Fruit fly (Drosophila melanogaster) whole organism, embryonic: ENCODE data around the gene mia.

Experiments used
- Ada2b ChIP-seq: fragments of 200-800 bp; sonication (Bioruptor generic); IDR thresholded peaks from 2 replicates; pipeline ENCODE4 v1.3.6; 2022; ENCODE audit warnings: missing biosample characterization, missing genetic modification characterization
- Atf6 ChIP-seq: fragments of 200-800 bp; sonication (Bioruptor generic); IDR thresholded peaks from 2 replicates; pipeline ENCODE4 v1.3.6; 2022; ENCODE audit warnings: missing biosample characterization, missing genetic modification characterization
- CG1024 ChIP-seq: fragments of 200-800 bp; sonication (Bioruptor generic); IDR thresholded peaks from 2 replicates; pipeline ENCODE4 v1.3.6; 2022; ENCODE audit warnings: missing biosample characterization, missing genetic modification characterization
- CG10543 ChIP-seq: fragments of 200-800 bp; sonication (Bioruptor generic); optimal IDR thresholded peaks from 3 replicates; lab custom pipeline; 2017; ENCODE audit warnings: missing biosample characterization, mild to moderate bottlenecking, missing genetic modification characterization, moderate library complexity
- CG10979 ChIP-seq: fragments of 200-800 bp; sonication (Bioruptor generic); optimal IDR thresholded peaks from 2 replicates; lab custom pipeline; 2018; ENCODE audit warnings: missing biosample characterization, mild to moderate bottlenecking, missing genetic modification characterization, moderate library complexity
- CG13894 ChIP-seq: fragments of 200-800 bp; sonication (Bioruptor generic); optimal IDR thresholded peaks from 3 replicates; lab custom pipeline; 2018; ENCODE audit warnings: missing biosample characterization, mild to moderate bottlenecking, missing genetic modification characterization, moderate library complexity
- CG14441 ChIP-seq: fragments of 200-800 bp; sonication (Bioruptor generic); IDR thresholded peaks from 2 replicates; pipeline ENCODE4 v1.3.6; 2022; ENCODE audit warnings: missing biosample characterization, missing genetic modification characterization
- CG14667 ChIP-seq: fragments of 200-800 bp; sonication (Bioruptor generic); IDR thresholded peaks from 2 replicates; pipeline ENCODE4 v1.3.6; 2022; ENCODE audit warnings: missing biosample characterization, missing genetic modification characterization
- CG31365 ChIP-seq: fragments of 200-800 bp; sonication (Bioruptor generic); optimal IDR thresholded peaks from 2 replicates; lab custom pipeline; 2018; ENCODE audit warnings: missing biosample characterization, mild to moderate bottlenecking, missing genetic modification characterization
- CG3281 ChIP-seq: fragments of 200-800 bp; sonication (Bioruptor generic); optimal IDR thresholded peaks from 3 replicates; lab custom pipeline; 2017; ENCODE audit warnings: missing biosample characterization, mild to moderate bottlenecking, missing genetic modification characterization
- CG3407 ChIP-seq: fragments of 200-800 bp; sonication (Bioruptor generic); optimal IDR thresholded peaks from 2 replicates; lab custom pipeline; 2018; ENCODE audit warnings: missing biosample characterization, mild to moderate bottlenecking, missing genetic modification characterization
- CG34224 ChIP-seq: fragments of 200-800 bp; sonication (Bioruptor generic); IDR thresholded peaks from 3 replicates; pipeline ENCODE4 v1.3.6; 2022; ENCODE audit warnings: missing biosample characterization, missing genetic modification characterization; ENCODE audit not compliant: partially characterized antibody
- CG4730 ChIP-seq: fragments of 200-800 bp; sonication (Bioruptor generic); IDR thresholded peaks from 2 replicates; pipeline ENCODE4 v1.3.6; 2022; ENCODE audit warnings: missing biosample characterization, missing genetic modification characterization
- CG5953 ChIP-seq: fragments of 200-800 bp; sonication (Bioruptor generic); IDR thresholded peaks from 2 replicates; pipeline ENCODE4 v1.3.6; 2022; ENCODE audit warnings: missing biosample characterization, missing genetic modification characterization
- CG7372 ChIP-seq: fragments of 200-800 bp; sonication (Bioruptor generic); IDR thresholded peaks from 2 replicates; pipeline ENCODE4 v1.3.6; 2022; ENCODE audit warnings: missing biosample characterization, missing genetic modification characterization
- CG7745 ChIP-seq: fragments of 200-800 bp; sonication (Bioruptor generic); optimal IDR thresholded peaks from 2 replicates; lab custom pipeline; 2018; ENCODE audit warnings: missing biosample characterization, mild to moderate bottlenecking, missing genetic modification characterization, moderate library complexity
- CG7786 ChIP-seq: fragments of 200-800 bp; sonication (Bioruptor generic); optimal IDR thresholded peaks from 2 replicates; lab custom pipeline; 2016; ENCODE audit warnings: missing biosample characterization, missing genetic modification characterization
- Dip3 ChIP-seq: fragments of 200-800 bp; sonication (Bioruptor generic); optimal IDR thresholded peaks from 3 replicates; lab custom pipeline; 2016; ENCODE audit warnings: missing biosample characterization, missing genetic modification characterization
- Doc3 ChIP-seq: fragments of 200-800 bp; sonication (Bioruptor generic); IDR thresholded peaks from 3 replicates; pipeline ENCODE4 v1.3.6; 2022; ENCODE audit warnings: missing biosample characterization, missing genetic modification characterization; ENCODE audit not compliant: partially characterized antibody
- E2f1 ChIP-seq: fragments of 200-800 bp; sonication (Bioruptor generic); IDR thresholded peaks from 2 replicates; pipeline ENCODE4 v1.3.6; 2022; ENCODE audit warnings: missing biosample characterization, missing genetic modification characterization
- E2f2 ChIP-seq: fragments of 200-800 bp; sonication (Bioruptor generic); IDR thresholded peaks from 2 replicates; pipeline ENCODE4 v1.3.6; 2022; ENCODE audit warnings: missing biosample characterization, missing genetic modification characterization
- Max ChIP-seq: fragments of 200-800 bp; sonication (Bioruptor generic); optimal IDR thresholded peaks from 2 replicates; lab custom pipeline; 2016; ENCODE audit warnings: missing biosample characterization, mild to moderate bottlenecking, missing genetic modification characterization
- Opbp ChIP-seq: fragments of 200-800 bp; sonication (Bioruptor generic); IDR thresholded peaks from 3 replicates; pipeline ENCODE4 v1.3.6; 2022; ENCODE audit warnings: missing biosample characterization, missing genetic modification characterization; ENCODE audit not compliant: partially characterized antibody
- PHDP ChIP-seq: fragments of 200-800 bp; sonication (Bioruptor generic); optimal IDR thresholded peaks from 3 replicates; lab custom pipeline; 2018; ENCODE audit warnings: missing biosample characterization, mild to moderate bottlenecking, missing genetic modification characterization, moderate library complexity
- Rx ChIP-seq: fragments of 200-800 bp; sonication (Bioruptor generic); IDR thresholded peaks from 2 replicates; pipeline ENCODE4 v1.3.6; 2022; ENCODE audit warnings: missing biosample characterization, missing genetic modification characterization
- Ssrp ChIP-seq: fragments of 200-800 bp; sonication (Bioruptor generic); optimal IDR thresholded peaks from 2 replicates; lab custom pipeline; 2018; ENCODE audit warnings: missing biosample characterization, mild to moderate bottlenecking, missing genetic modification characterization, moderate library complexity
- TFAM ChIP-seq: fragments of 200-800 bp; sonication (Bioruptor generic); optimal IDR thresholded peaks from 2 replicates; lab custom pipeline; 2017; ENCODE audit warnings: missing biosample characterization, missing genetic modification characterization, inconsistent platforms
- abd-A ChIP-seq: fragments of 200-800 bp; sonication (Bioruptor generic); optimal IDR thresholded peaks from 3 replicates; lab custom pipeline; 2019; ENCODE audit warnings: missing biosample characterization, mild to moderate bottlenecking, missing genetic modification characterization, moderate library complexity
- corto ChIP-seq: fragments of 200-800 bp; sonication (Bioruptor generic); optimal IDR thresholded peaks from 2 replicates; lab custom pipeline; 2016; ENCODE audit warnings: missing biosample characterization, mild to moderate bottlenecking, missing genetic modification characterization, moderate library complexity
- crp ChIP-seq, 2 experiments: fragments of 200-800 bp; sonication (Bioruptor generic); optimal IDR thresholded peaks; 2 replicates in 1 of 2; 3 replicates in 1 of 2; lab custom pipeline; 2017; ENCODE audit warnings: missing biosample characterization in 2 of 2, missing genetic modification characterization in 2 of 2, mild to moderate bottlenecking in 1 of 2, moderate library complexity in 1 of 2
- danr ChIP-seq: fragments of 200-800 bp; sonication (Bioruptor generic); IDR thresholded peaks from 2 replicates; pipeline ENCODE4 v1.3.6; 2022; ENCODE audit warnings: missing biosample characterization, missing genetic modification characterization
- dimm ChIP-seq: fragments of 200-800 bp; sonication (Bioruptor generic); IDR thresholded peaks from 2 replicates; pipeline ENCODE4 v1.3.6; 2022; ENCODE audit warnings: missing biosample characterization, missing genetic modification characterization
- eve ChIP-seq, 2 experiments: fragments of >200 bp; optimal IDR thresholded peaks; 2 replicates each; lab custom pipeline; 2017; ENCODE audit warnings: missing biosample characterization in 2 of 2, missing genetic modification characterization in 2 of 2
- ftz-f1 ChIP-seq: fragments of 200-800 bp; sonication (Bioruptor generic); optimal IDR thresholded peaks from 2 replicates; lab custom pipeline; 2016; ENCODE audit warnings: missing biosample characterization, missing genetic modification characterization
- grn ChIP-seq: fragments of 200-800 bp; sonication (Bioruptor generic); optimal IDR thresholded peaks from 3 replicates; lab custom pipeline; 2017; ENCODE audit warnings: missing biosample characterization, missing genetic modification characterization
- gsb ChIP-seq: fragments of 200-800 bp; sonication (Bioruptor generic); IDR thresholded peaks from 2 replicates; pipeline ENCODE4 v1.3.6; 2022; ENCODE audit warnings: missing biosample characterization, missing genetic modification characterization
- lola ChIP-seq, 3 experiments: fragments of >200 bp in 2 of 3; fragments of 200-800 bp in 1 of 3; sonication (Bioruptor generic) in 1 of 3; optimal IDR thresholded peaks; 2 replicates each; lab custom pipeline; 2017 to 2019; ENCODE audit warnings: missing biosample characterization in 3 of 3, missing genetic modification characterization in 3 of 3, mild to moderate bottlenecking in 1 of 3, moderate library complexity in 1 of 3
- luna ChIP-seq: fragments of 200-800 bp; sonication (Bioruptor generic); optimal IDR thresholded peaks from 2 replicates; lab custom pipeline; 2016; ENCODE audit warnings: missing biosample characterization, missing genetic modification characterization
- run ChIP-seq: fragments of 200-800 bp; sonication (Bioruptor generic); optimal IDR thresholded peaks from 3 replicates; lab custom pipeline; 2018; ENCODE audit warnings: missing biosample characterization, mild to moderate bottlenecking, missing genetic modification characterization
- salm ChIP-seq: fragments of 200-800 bp; sonication (Bioruptor generic); optimal IDR thresholded peaks from 2 replicates; lab custom pipeline; 2018; ENCODE audit warnings: missing biosample characterization, mild to moderate bottlenecking, missing genetic modification characterization
- sc ChIP-seq, 3 experiments: fragments of >200 bp in 2 of 3; fragments of 200-800 bp in 1 of 3; sonication (Bioruptor generic) in 1 of 3; optimal IDR thresholded peaks; 2 replicates in 2 of 3; 3 replicates in 1 of 3; lab custom pipeline; 2017; ENCODE audit warnings: mild to moderate bottlenecking in 1 of 3, missing biosample characterization in 1 of 3, missing genetic modification characterization in 1 of 3, missing genetic modification reagents in 1 of 3
- sens ChIP-seq: fragments of 200-800 bp; sonication (Bioruptor generic); peaks from one replicate; lab custom pipeline; 2016; ENCODE audit warnings: missing biosample characterization, missing genetic modification characterization
- slbo ChIP-seq: fragments of 200-800 bp; sonication (Bioruptor generic); IDR thresholded peaks from 2 replicates; pipeline ENCODE4 v1.3.6; 2022; ENCODE audit warnings: missing biosample characterization, missing genetic modification characterization
- sna ChIP-seq: fragments of 200-800 bp; sonication (Bioruptor generic); IDR thresholded peaks from 2 replicates; pipeline ENCODE4 v1.3.6; 2022; ENCODE audit warnings: missing biosample characterization, missing genetic modification characterization; ENCODE audit not compliant: partially characterized antibody
- so ChIP-seq: fragments of 200-800 bp; sonication (Bioruptor generic); IDR thresholded peaks from 3 replicates; pipeline ENCODE4 v1.3.6; 2022; ENCODE audit warnings: missing biosample characterization, missing genetic modification characterization
- tll ChIP-seq, 2 experiments: fragments of 200-800 bp in 1 of 2; fragments of >200 bp in 1 of 2; sonication (Bioruptor generic) in 1 of 2; optimal IDR thresholded peaks; 2 replicates each; lab custom pipeline; 2017 to 2019; ENCODE audit warnings: missing biosample characterization in 2 of 2, missing genetic modification characterization in 2 of 2, mild to moderate bottlenecking in 1 of 2, moderate library complexity in 1 of 2
- tx ChIP-seq: fragments of 200-800 bp; sonication (Bioruptor generic); optimal IDR thresholded peaks from 2 replicates; lab custom pipeline; 2016; ENCODE audit warnings: missing biosample characterization, missing genetic modification characterization
- unpg ChIP-seq: fragments of 200-800 bp; sonication (Bioruptor generic); optimal IDR thresholded peaks from 3 replicates; lab custom pipeline; 2018; ENCODE audit warnings: missing biosample characterization, mild to moderate bottlenecking, missing genetic modification characterization, moderate library complexity
- wek ChIP-seq: fragments of 200-800 bp; sonication (Bioruptor generic); optimal IDR thresholded peaks from 3 replicates; lab custom pipeline; 2018; ENCODE audit warnings: missing biosample characterization, mild to moderate bottlenecking, missing genetic modification characterization, moderate library complexity

Gene mia

dm6 chr3R:5547464-5547943 is 3.5 kb downstream of the mia start, which contains the start of gene CG2519 (continued):
- no peak for TF ChIP-seq eve (GFP tag; optimal IDR thresholded peaks at IDR 0.05; lab: Kevin White, UChicago)
- TF ChIP-seq lola (GFP tag; optimal IDR thresholded peaks at IDR 0.05; lab: Kevin White, UChicago), result peak in 1 of 3 experiments; percentile 9
- peak; percentile 22 for TF ChIP-seq tx (GFP tag; lab: Kevin White, UChicago)
- peak; percentile 43 for TF ChIP-seq CG10979 (tag; lab: Kevin White, UChicago)
- TF ChIP-seq CG13894, result no peak
- peak; percentile 43 for TF ChIP-seq luna (GFP tag; lab: Kevin White, UChicago)
- TF ChIP-seq TFAM (GFP tag; lab: Kevin White, UChicago), result no peak
- peak; percentile 54; the same call in 1 of the 2 replicates for TF ChIP-seq Ada2b (GFP tag; lab: Robert Waterston, UW)
- peak; percentile 42; the same call in 1 of the 2 replicates for TF ChIP-seq E2f1 (GFP tag; lab: Robert Waterston, UW)
- TF ChIP-seq E2f2 (GFP tag; lab: Robert Waterston, UW), result peak; percentile 61
- no peak for TF ChIP-seq Rx
- 0 out of 2 replicates have a peak, but pooled peaks have one; percentile 14 for TF ChIP-seq danr (GFP tag; lab: Robert Waterston, UW)
- no peak for TF ChIP-seq unpg (GFP tag; lab: Kevin White, UChicago)
- no peak for TF ChIP-seq dimm (GFP tag; lab: Robert Waterston, UW)
- peak; percentile 61; the same call in 2 of the 3 replicates for TF ChIP-seq so (GFP tag; lab: Robert Waterston, UW)
- TF ChIP-seq Doc3 (GFP tag; lab: Robert Waterston, UW), result peak; percentile 73
- TF ChIP-seq PHDP (tag; lab: Kevin White, UChicago), result no peak
- TF ChIP-seq Ssrp (tag; lab: Kevin White, UChicago), result no peak
- TF ChIP-seq CG1024, result no peak; the same call in 1 of the 2 replicates
- TF ChIP-seq CG10543 (GFP tag; lab: Kevin White, UChicago), result peak; percentile 61
- TF ChIP-seq CG5953 (GFP tag; lab: Robert Waterston, UW), result no peak
- TF ChIP-seq slbo, result peak; percentile 84
- no peak for TF ChIP-seq sc (optimal IDR thresholded peaks at IDR 0.05; lab: Kevin White, UChicago)
- TF ChIP-seq sc (GFP tag; optimal IDR thresholded peaks at IDR 0.05; lab: Kevin White, UChicago), result no peak
- peak; percentile 14; the same call in 1 of the 2 replicates for TF ChIP-seq CG14667
- no peak for TF ChIP-seq run (tag; lab: Kevin White, UChicago)
- TF ChIP-seq abd-A (tag; lab: Kevin White, UChicago), result no peak
- TF ChIP-seq CG4730 (GFP tag; lab: Robert Waterston, UW), result no peak; the same call in 1 of the 2 replicates
- no peak for TF ChIP-seq salm (tag; lab: Kevin White, UChicago)
- peak; percentile 49; the same call in 1 of the 2 replicates for TF ChIP-seq Atf6
- no peak for TF ChIP-seq CG7745 (tag; lab: Kevin White, UChicago)
- no peak for TF ChIP-seq CG31365
- peak; percentile 96 for TF ChIP-seq Opbp (GFP tag; lab: Robert Waterston, UW)
- TF ChIP-seq ftz-f1 (GFP tag; lab: Kevin White, UChicago), result peak; percentile 81
- TF ChIP-seq crp (GFP tag; optimal IDR thresholded peaks at IDR 0.05; lab: Kevin White, UChicago), result peak in 1 of 2 experiments; percentile 23
- TF ChIP-seq gsb (GFP tag; lab: Robert Waterston, UW), result peak; percentile 31; the same call in 1 of the 2 replicates
- peak; percentile 81 for TF ChIP-seq CG34224 (GFP tag; lab: Robert Waterston, UW)
- TF ChIP-seq CG7372 (GFP tag; lab: Robert Waterston, UW), result peak; percentile 45; the same call in 1 of the 2 replicates
- peak; percentile 87 for TF ChIP-seq sna (GFP tag; lab: Robert Waterston, UW)
- TF ChIP-seq CG3281, result no peak
- peak; percentile 91 for TF ChIP-seq sens (GFP tag; lab: Kevin White, UChicago)
- no peak for TF ChIP-seq CG3407 (GFP tag; lab: Kevin White, UChicago)
- peak; percentile 22 for TF ChIP-seq wek
- no peak; the same call in 1 of the 2 replicates for TF ChIP-seq CG14441 (GFP tag; lab: Robert Waterston, UW)
- TF ChIP-seq tll (GFP tag; optimal IDR thresholded peaks at IDR 0.05; lab: Kevin White, UChicago), result no peak
- TF ChIP-seq Max, result peak; percentile 66
- no peak for TF ChIP-seq grn (GFP tag; lab: Kevin White, UChicago)
- TF ChIP-seq corto (GFP tag; lab: Kevin White, UChicago), result no peak
- peak; percentile 52 for TF ChIP-seq Dip3
- peak; percentile 58 for TF ChIP-seq CG7786 (GFP tag; lab: Kevin White, UChicago)
